Worm (Caenorhabditis elegans): ENCODE results near the gene F02A9.1.
A peak's percentile ranks its signal among the peaks of the same experiment; 100 is the strongest.

ce11 chrIII:9125789-9126304, 48.2 kb upstream of the F02A9.1 start, which contains the start of gene sec-16A.1:
- TF ChIP-seq pha-4 (tag; optimal IDR thresholded peaks at IDR 0.05) (no peak), nfya-1 (tag; optimal IDR thresholded peaks at IDR 0.05; ENCODE audit: insufficient read depth) (peak; percentile 37), sea-2 (GFP tag; optimal IDR thresholded peaks at IDR 0.05) (no peak), ceh-9 (tag; optimal IDR thresholded peaks at IDR 0.05) (no peak), jun-1 (tag; optimal IDR thresholded peaks at IDR 0.05) (no peak), snpc-4 (tag; optimal IDR thresholded peaks at IDR 0.05) (no peak), ceh-16 (tag; optimal IDR thresholded peaks at IDR 0.05) (no peak), lin-39 (tag; optimal IDR thresholded peaks at IDR 0.05) (no peak), nhr-11 (tag; optimal IDR thresholded peaks at IDR 0.05) (no peak)
